Fruit fly (Drosophila melanogaster) Kc167 (cell line): ENCODE results near the gene CG9616.

Experiments used
- Myc ChIP-seq: fragments of >200 bp; optimal IDR thresholded peaks from 2 replicates; lab custom pipeline; 2017; ENCODE audit warnings: missing external identifiers
- Sin3A ChIP-seq: fragments of >200 bp; optimal IDR thresholded peaks from 2 replicates; lab custom pipeline; 2018; ENCODE audit warnings: missing external identifiers
- h ChIP-seq: fragments of >200 bp; optimal IDR thresholded peaks from 3 replicates; lab custom pipeline; 2018; ENCODE audit warnings: missing external identifiers
- insv ChIP-seq: fragments of >200 bp; optimal IDR thresholded peaks from 3 replicates; lab custom pipeline; 2018; ENCODE audit warnings: missing external identifiers
- psq ChIP-seq: fragments of >200 bp; optimal IDR thresholded peaks from 2 replicates; lab custom pipeline; 2017; ENCODE audit warnings: missing external identifiers
- ttk ChIP-seq: sonication (Bioruptor generic); optimal IDR thresholded peaks from 2 replicates; lab custom pipeline; 2017; ENCODE audit warnings: missing external identifiers

DNA sequence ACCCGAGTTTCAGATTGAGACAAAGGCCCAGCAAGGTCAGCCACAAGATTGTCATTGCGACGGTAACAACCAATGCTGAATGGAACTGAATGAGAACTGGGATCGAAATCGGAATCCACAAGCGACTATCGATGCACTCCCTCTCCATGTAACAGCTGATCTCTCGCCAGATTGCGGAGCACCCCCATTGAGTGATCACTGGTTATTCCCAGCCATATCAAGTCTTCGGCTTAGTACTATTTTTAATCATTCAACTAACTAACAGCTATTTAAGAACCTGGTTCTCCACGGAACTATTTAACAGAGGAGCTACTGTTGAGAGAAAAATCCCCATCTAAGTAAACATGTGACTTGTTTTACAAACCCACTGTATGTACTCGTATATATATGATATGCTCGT lies 18.6 kb downstream of the CG9616 start, which contains the start of gene CG9631:
- TF ChIP-seq ttk (lab: Kevin White, UChicago) (no peak), insv (lab: Kevin White, UChicago) (no peak), psq (lab: Kevin White, UChicago) (no peak), Myc (lab: Kevin White, UChicago) (no peak), h (no peak), Sin3A (lab: Kevin White, UChicago) (no peak)
